Fruit fly (Drosophila melanogaster) whole organism, embryonic: ENCODE results near the gene Caf1-55.
A peak's percentile ranks its signal among the peaks of the same experiment; 100 is the strongest.

Experiments
- B-H1 ChIP-seq: fragments of 200-800 bp; sonication (Bioruptor generic); IDR thresholded peaks from 3 replicates; pipeline ENCODE4 v1.3.6; 2022; ENCODE audit warnings: missing biosample characterization, missing genetic modification characterization
- Bgb ChIP-seq: fragments of 200-800 bp; sonication (Bioruptor generic); IDR thresholded peaks from 2 replicates; pipeline ENCODE4 v1.3.6; 2022; ENCODE audit warnings: missing biosample characterization, missing genetic modification characterization; ENCODE audit not compliant: partially characterized antibody
- CG10431 ChIP-seq: fragments of 200-800 bp; sonication (Bioruptor generic); optimal IDR thresholded peaks from 3 replicates; lab custom pipeline; 2018; ENCODE audit warnings: missing biosample characterization, mild to moderate bottlenecking, missing genetic modification characterization
- CG11695 ChIP-seq: fragments of 200-800 bp; sonication (Bioruptor generic); IDR thresholded peaks from 3 replicates; pipeline ENCODE4 v1.3.6; 2022; ENCODE audit warnings: missing biosample characterization, missing genetic modification characterization
- CG12769 ChIP-seq: fragments of 200-800 bp; sonication (Bioruptor generic); optimal IDR thresholded peaks from 2 replicates; lab custom pipeline; 2019; ENCODE audit warnings: missing biosample characterization, mild to moderate bottlenecking, missing genetic modification characterization, moderate library complexity
- CG13624 ChIP-seq: fragments of 200-800 bp; sonication (Bioruptor generic); optimal IDR thresholded peaks from 2 replicates; lab custom pipeline; 2016; ENCODE audit warnings: missing biosample characterization, missing genetic modification characterization
- CG14860 ChIP-seq: fragments of 200-800 bp; sonication (Bioruptor generic); IDR thresholded peaks from 3 replicates; pipeline ENCODE4 v1.3.6; 2022; ENCODE audit warnings: missing biosample characterization, missing genetic modification characterization; ENCODE audit not compliant: partially characterized antibody
- CG16815 ChIP-seq: fragments of 200-800 bp; sonication (Bioruptor generic); optimal IDR thresholded peaks from 3 replicates; lab custom pipeline; 2017; ENCODE audit warnings: missing biosample characterization, mild to moderate bottlenecking, missing genetic modification characterization
- CG17186 ChIP-seq: fragments of 200-800 bp; sonication (Bioruptor generic); optimal IDR thresholded peaks from 3 replicates; lab custom pipeline; 2017; ENCODE audit warnings: missing biosample characterization, missing genetic modification reagents, missing genetic modification characterization
- CG18619 ChIP-seq: fragments of 200-800 bp; sonication (Bioruptor generic); optimal IDR thresholded peaks from 3 replicates; lab custom pipeline; 2017; ENCODE audit warnings: missing biosample characterization, mild to moderate bottlenecking, missing genetic modification characterization
- CG18764 ChIP-seq: fragments of 200-800 bp; sonication (Bioruptor generic); optimal IDR thresholded peaks from 3 replicates; lab custom pipeline; 2016; ENCODE audit warnings: missing biosample characterization, missing genetic modification characterization
- CG2120 ChIP-seq: fragments of 200-800 bp; sonication (Bioruptor generic); optimal IDR thresholded peaks from 3 replicates; lab custom pipeline; 2016; ENCODE audit warnings: missing biosample characterization, missing genetic modification characterization
- CG2712 ChIP-seq: fragments of 200-800 bp; optimal IDR thresholded peaks from 3 replicates; lab custom pipeline; 2019; ENCODE audit warnings: missing biosample characterization, mild to moderate bottlenecking, missing genetic modification characterization, moderate library complexity
- CG3163 ChIP-seq: fragments of 200-800 bp; sonication (Bioruptor generic); optimal IDR thresholded peaks from 3 replicates; lab custom pipeline; 2016; ENCODE audit warnings: missing biosample characterization, missing genetic modification characterization
- CG3281 ChIP-seq: fragments of 200-800 bp; sonication (Bioruptor generic); optimal IDR thresholded peaks from 3 replicates; lab custom pipeline; 2017; ENCODE audit warnings: missing biosample characterization, mild to moderate bottlenecking, missing genetic modification characterization
- CG34224 ChIP-seq: fragments of 200-800 bp; sonication (Bioruptor generic); IDR thresholded peaks from 3 replicates; pipeline ENCODE4 v1.3.6; 2022; ENCODE audit warnings: missing biosample characterization, missing genetic modification characterization; ENCODE audit not compliant: partially characterized antibody
- CG34422 ChIP-seq: fragments of 200-800 bp; sonication (Bioruptor generic); IDR thresholded peaks from 3 replicates; pipeline ENCODE4 v1.3.6; 2022; ENCODE audit warnings: missing biosample characterization, missing genetic modification characterization
- CG3726 ChIP-seq: fragments of 200-800 bp; sonication (Bioruptor generic); IDR thresholded peaks from 3 replicates; pipeline ENCODE4, ENCODE4 v1.3.6; 2022; ENCODE audit warnings: missing biosample characterization, missing genetic modification characterization
- CG3838 ChIP-seq: fragments of 200-800 bp; sonication (Bioruptor generic); optimal IDR thresholded peaks from 3 replicates; lab custom pipeline; 2016; ENCODE audit warnings: missing biosample characterization, missing genetic modification characterization
- CG6689 ChIP-seq: fragments of 200-800 bp; sonication (Bioruptor generic); IDR thresholded peaks from 2 replicates; pipeline ENCODE4 v1.3.6; 2022; ENCODE audit warnings: missing biosample characterization, missing genetic modification characterization
- CG7987 ChIP-seq: fragments of 200-800 bp; sonication (Bioruptor generic); optimal IDR thresholded peaks from 2 replicates; lab custom pipeline; 2018; ENCODE audit warnings: missing biosample characterization, mild to moderate bottlenecking, missing genetic modification characterization, moderate library complexity
- CG9437 ChIP-seq: fragments of 200-800 bp; sonication (Bioruptor generic); optimal IDR thresholded peaks from 2 replicates; lab custom pipeline; 2018; ENCODE audit warnings: missing biosample characterization, mild to moderate bottlenecking, missing genetic modification characterization
- CTCF ChIP-seq: fragments of 200-800 bp; sonication (Bioruptor generic); optimal IDR thresholded peaks from 2 replicates; lab custom pipeline; 2017; ENCODE audit warnings: missing biosample characterization, mild to moderate bottlenecking, missing genetic modification characterization, moderate library complexity
- Camta ChIP-seq: fragments of 200-800 bp; sonication (Bioruptor generic); optimal IDR thresholded peaks from 2 replicates; lab custom pipeline; 2016; ENCODE audit warnings: missing biosample characterization, missing genetic modification characterization
- CoRest ChIP-seq: fragments of 200-800 bp; sonication (Bioruptor generic); optimal IDR thresholded peaks from 3 replicates; lab custom pipeline; 2018; ENCODE audit warnings: missing biosample characterization, mild to moderate bottlenecking, missing genetic modification characterization, moderate library complexity
- D ChIP-seq, 2 experiments: fragments of 200-800 bp in 1 of 2; fragments of >200 bp in 1 of 2; sonication (Bioruptor generic) in 1 of 2; optimal IDR thresholded peaks; 2 replicates in 1 of 2; 3 replicates in 1 of 2; lab custom pipeline; 2017; ENCODE audit warnings: mild to moderate bottlenecking in 1 of 2, missing biosample characterization in 1 of 2, missing genetic modification characterization in 1 of 2, missing genetic modification reagents in 1 of 2
- Dad ChIP-seq: fragments of 200-800 bp; sonication (Bioruptor generic); optimal IDR thresholded peaks from 3 replicates; lab custom pipeline; 2016; ENCODE audit warnings: missing biosample characterization, missing genetic modification characterization
- Doc3 ChIP-seq: fragments of 200-800 bp; sonication (Bioruptor generic); IDR thresholded peaks from 3 replicates; pipeline ENCODE4 v1.3.6; 2022; ENCODE audit warnings: missing biosample characterization, missing genetic modification characterization; ENCODE audit not compliant: partially characterized antibody
- Dp ChIP-seq: fragments of 200-800 bp; sonication (Bioruptor generic); optimal IDR thresholded peaks from 2 replicates; lab custom pipeline; 2018; ENCODE audit warnings: missing biosample characterization, mild to moderate bottlenecking, missing genetic modification characterization, moderate library complexity
- E2f1 ChIP-seq: fragments of 200-800 bp; sonication (Bioruptor generic); IDR thresholded peaks from 2 replicates; pipeline ENCODE4 v1.3.6; 2022; ENCODE audit warnings: missing biosample characterization, missing genetic modification characterization
- Fer1 ChIP-seq: fragments of 200-800 bp; sonication (Bioruptor generic); optimal IDR thresholded peaks from 2 replicates; lab custom pipeline; 2017; ENCODE audit warnings: missing biosample characterization, mild to moderate bottlenecking, missing genetic modification characterization
- H15 ChIP-seq: fragments of 200-800 bp; sonication (Bioruptor generic); IDR thresholded peaks from 3 replicates; pipeline ENCODE4 v1.3.6; 2022; ENCODE audit warnings: missing biosample characterization, missing genetic modification characterization
- HLHmδ ChIP-seq: fragments of 200-800 bp; sonication (Bioruptor generic); optimal IDR thresholded peaks from 2 replicates; lab custom pipeline; 2018; ENCODE audit warnings: missing biosample characterization, mild to moderate bottlenecking, missing genetic modification characterization, moderate library complexity
- Hey ChIP-seq: fragments of 200-800 bp; sonication (Bioruptor generic); optimal IDR thresholded peaks from 3 replicates; lab custom pipeline; 2018; ENCODE audit warnings: missing biosample characterization, mild to moderate bottlenecking, missing genetic modification characterization
- Scr ChIP-seq: fragments of 200-800 bp; sonication (Bioruptor generic); IDR thresholded peaks from 2 replicates; pipeline ENCODE4 v1.3.6; 2022; ENCODE audit warnings: missing biosample characterization, missing genetic modification characterization; ENCODE audit not compliant: partially characterized antibody
- Side ChIP-seq: fragments of 200-800 bp; sonication (Bioruptor generic); optimal IDR thresholded peaks from 2 replicates; lab custom pipeline; 2016; ENCODE audit warnings: missing biosample characterization, missing genetic modification characterization
- Spps ChIP-seq: fragments of 200-800 bp; sonication (Bioruptor generic); optimal IDR thresholded peaks from 2 replicates; lab custom pipeline; 2018; ENCODE audit warnings: missing biosample characterization, mild to moderate bottlenecking, missing genetic modification characterization
- TFAM ChIP-seq: fragments of 200-800 bp; sonication (Bioruptor generic); optimal IDR thresholded peaks from 2 replicates; lab custom pipeline; 2017; ENCODE audit warnings: missing biosample characterization, missing genetic modification characterization, inconsistent platforms
- crp ChIP-seq, 2 experiments: fragments of 200-800 bp; sonication (Bioruptor generic); optimal IDR thresholded peaks; 2 replicates in 1 of 2; 3 replicates in 1 of 2; lab custom pipeline; 2017; ENCODE audit warnings: missing biosample characterization in 2 of 2, missing genetic modification characterization in 2 of 2, mild to moderate bottlenecking in 1 of 2, moderate library complexity in 1 of 2
- exex ChIP-seq: fragments of 200-800 bp; sonication (Bioruptor generic); optimal IDR thresholded peaks from 4 replicates; lab custom pipeline; 2018; ENCODE audit warnings: missing biosample characterization, mild to moderate bottlenecking, missing genetic modification characterization, moderate library complexity
- fd64A ChIP-seq: fragments of 200-800 bp; sonication (Bioruptor generic); optimal IDR thresholded peaks from 3 replicates; lab custom pipeline; 2018; ENCODE audit warnings: missing biosample characterization, mild to moderate bottlenecking, missing genetic modification characterization
- fu2 ChIP-seq: fragments of 200-800 bp; sonication (Bioruptor generic); optimal IDR thresholded peaks from 2 replicates; lab custom pipeline; 2016; ENCODE audit warnings: missing biosample characterization, missing genetic modification characterization
- grn ChIP-seq: fragments of 200-800 bp; sonication (Bioruptor generic); optimal IDR thresholded peaks from 3 replicates; lab custom pipeline; 2017; ENCODE audit warnings: missing biosample characterization, missing genetic modification characterization
- org-1 ChIP-seq: fragments of 200-800 bp; sonication (Bioruptor generic); optimal IDR thresholded peaks from 2 replicates; lab custom pipeline; 2017; ENCODE audit warnings: missing biosample characterization, missing genetic modification characterization
- otp ChIP-seq: fragments of 200-800 bp; sonication (Bioruptor generic); IDR thresholded peaks from 3 replicates; pipeline ENCODE4, ENCODE4 v1.3.6; 2022; ENCODE audit warnings: missing biosample characterization, missing genetic modification characterization
- sd ChIP-seq: fragments of 200-800 bp; sonication (Bioruptor generic); optimal IDR thresholded peaks from 3 replicates; lab custom pipeline; 2018; ENCODE audit warnings: missing biosample characterization, mild to moderate bottlenecking, missing genetic modification characterization, moderate library complexity
- sqz ChIP-seq: fragments of 200-800 bp; sonication (Bioruptor generic); optimal IDR thresholded peaks from 3 replicates; lab custom pipeline; 2018; ENCODE audit warnings: missing biosample characterization, mild to moderate bottlenecking, missing genetic modification characterization
- trem ChIP-seq: fragments of 200-800 bp; optimal IDR thresholded peaks from 3 replicates; lab custom pipeline; 2019; ENCODE audit warnings: missing biosample characterization, mild to moderate bottlenecking, missing genetic modification characterization, moderate library complexity
- ttk ChIP-seq: fragments of 200-800 bp; sonication (Bioruptor generic); IDR thresholded peaks from 2 replicates; pipeline ENCODE4 v2.1.2; 2022; ENCODE audit warnings: missing biosample characterization, missing genetic modification characterization
- wor ChIP-seq: fragments of 200-800 bp; sonication (Bioruptor generic); IDR thresholded peaks from 2 replicates; pipeline ENCODE4 v1.3.6; 2022; ENCODE audit warnings: missing biosample characterization, missing genetic modification characterization
- zfh2 ChIP-seq: fragments of 200-800 bp; sonication (Bioruptor generic); optimal IDR thresholded peaks from 2 replicates; lab custom pipeline; 2016; ENCODE audit warnings: missing biosample characterization, missing genetic modification characterization

Gene Caf1-55

dm6 chr3R:15225279-15225730, at the start of gene Caf1-55, which contains the start of gene CG31344 (continued):
- TF ChIP-seq CG14860 (GFP tag; lab: Robert Waterston, UW) (peak; percentile 61; the same call in 2 of the 3 replicates), ttk (no peak), crp (GFP tag; optimal IDR thresholded peaks at IDR 0.05; lab: Kevin White, UChicago) (peak in 1 of 2 experiments; percentile 40), CG17186 (GFP tag; lab: Kevin White, UChicago) (peak; percentile 3), CG7987 (GFP tag; lab: Kevin White, UChicago) (no peak), HLHmδ (GFP tag; lab: Kevin White, UChicago) (no peak), CG3726 (no peak), fu2 (GFP tag; lab: Kevin White, UChicago) (no peak), CG10431 (no peak), CG3838 (GFP tag; lab: Kevin White, UChicago) (no peak), Scr (peak; percentile 74), CG34224 (GFP tag; lab: Robert Waterston, UW) (peak; percentile 78), Hey (tag; lab: Kevin White, UChicago) (no peak), sd (tag; lab: Kevin White, UChicago) (no peak), CG13624 (GFP tag; lab: Kevin White, UChicago) (peak; percentile 12), E2f1 (no peak), zfh2 (GFP tag; lab: Kevin White, UChicago) (peak; percentile 35), Doc3 (GFP tag; lab: Robert Waterston, UW) (peak; percentile 68; the same call in 2 of the 3 replicates), H15 (GFP tag; lab: Robert Waterston, UW) (no peak), CG11695 (no peak), CG9437 (GFP tag; lab: Kevin White, UChicago) (peak; percentile 79), trem (tag; lab: Kevin White, UChicago) (peak; percentile 85), Dad (no peak), CG2120 (GFP tag; lab: Kevin White, UChicago) (peak; percentile 55), CG6689 (GFP tag; lab: Robert Waterston, UW) (no peak), org-1 (GFP tag; lab: Kevin White, UChicago) (no peak), Bgb (GFP tag; lab: Robert Waterston, UW) (peak; percentile 87), CG3163 (no peak), B-H1 (GFP tag; lab: Robert Waterston, UW) (no peak), CG3281 (GFP tag; lab: Kevin White, UChicago) (no peak), TFAM (no peak), Fer1 (no peak), Camta (GFP tag; lab: Kevin White, UChicago) (no peak), CG18619 (GFP tag; lab: Kevin White, UChicago) (no peak), wor (GFP tag; lab: Robert Waterston, UW) (no peak), sqz (GFP tag; lab: Kevin White, UChicago) (no peak), exex (tag; lab: Kevin White, UChicago) (peak; percentile 33), Spps (no peak), CTCF (GFP tag; lab: Kevin White, UChicago) (no peak), CG16815 (GFP tag; lab: Kevin White, UChicago) (no peak), fd64A (GFP tag; lab: Kevin White, UChicago) (no peak), CG2712 (peak; percentile 42), CG34422 (GFP tag; lab: Robert Waterston, UW) (no peak), Dp (GFP tag; lab: Kevin White, UChicago) (peak; percentile 77), CoRest (tag; lab: Kevin White, UChicago) (peak; percentile 26), D (optimal IDR thresholded peaks at IDR 0.05; lab: Kevin White, UChicago) (no peak), D (GFP tag; optimal IDR thresholded peaks at IDR 0.05; lab: Kevin White, UChicago) (no peak), grn (peak; percentile 31), otp (GFP tag; lab: Robert Waterston, UW) (no peak), CG12769 (tag; lab: Kevin White, UChicago) (no peak), CG18764 (GFP tag; lab: Kevin White, UChicago) (no peak), Side (GFP tag; lab: Kevin White, UChicago) (no peak)
